Fruit fly (Drosophila melanogaster): Measurements from ENCODE around the gene v.
"Not testable (repeated sequence)": the region's sequence is repeated elsewhere in the genome, so short reads cannot be mapped to it uniquely, and the experiment has no call there.

The v gene

dm6 chrX:10921665-10922064, 2.1 kb upstream of the v start:
- no peak for TF ChIP-seq noc (tag; optimal IDR thresholded peaks at IDR 0.05)

dm6 chrX:10922178-10922577, 1.6 kb upstream of the v start:
- TF ChIP-seq noc (tag; optimal IDR thresholded peaks at IDR 0.05) = no peak

dm6 chrX:10926245-10926644, 2.5 kb downstream of the v start:
- TF ChIP-seq noc (tag; optimal IDR thresholded peaks at IDR 0.05) = peak; percentile 33

- TF ChIP-seq noc (tag; optimal IDR thresholded peaks at IDR 0.05) = peak; percentile 27
These were observed 3.3 kb downstream of the v start, which contains the start of gene CG2145 for dm6 chrX:10927110-10927509. CG2145 (plus strand) TSS chrX:10927399.

dm6 chrX:10929613-10930012, 5.8 kb downstream of the v start:
- TF ChIP-seq noc (tag; optimal IDR thresholded peaks at IDR 0.05) = no peak

dm6 chrX:10930553-10931092, 6.9 kb downstream of the v start, which contains the start of gene Myo10A:
Myo10A (plus strand) TSS chrX:10930840.
- no peak for TF ChIP-seq noc (tag; optimal IDR thresholded peaks at IDR 0.05)

- no peak for TF ChIP-seq noc (tag; optimal IDR thresholded peaks at IDR 0.05)
These were observed 7.5 kb downstream of the v start for dm6 chrX:10931250-10931649.

- no peak for TF ChIP-seq noc (tag; optimal IDR thresholded peaks at IDR 0.05)
These were observed 8.5 kb downstream of the v start for dm6 chrX:10932300-10932699.

- no peak for TF ChIP-seq noc (tag; optimal IDR thresholded peaks at IDR 0.05)
These were observed 10.0 kb downstream of the v start for dm6 chrX:10933776-10934175.

- TF ChIP-seq noc (tag; optimal IDR thresholded peaks at IDR 0.05) = no peak
These were observed 11.8 kb downstream of the v start for dm6 chrX:10935587-10935986.

- peak; percentile 77 for TF ChIP-seq noc (tag; optimal IDR thresholded peaks at IDR 0.05)
These were observed 12.8 kb downstream of the v start for dm6 chrX:10936599-10936998.

dm6 chrX:10950930-10951329, 27.2 kb downstream of the v start, which contains the start of gene Rab9Fa:
Rab9Fa (minus strand) TSS chrX:10951030.
- not testable (repeated sequence) for TF ChIP-seq noc (tag; optimal IDR thresholded peaks at IDR 0.05)

dm6 chrX:10952386-10952785, 28.6 kb downstream of the v start, which contains the start of gene Rab9Fb:
Rab9Fb (minus strand) TSS chrX:10952486.
- no peak for TF ChIP-seq noc (tag; optimal IDR thresholded peaks at IDR 0.05)

dm6 chrX:10953240-10953639, 29.5 kb downstream of the v start:
- no peak for TF ChIP-seq noc (tag; optimal IDR thresholded peaks at IDR 0.05)

- no peak for TF ChIP-seq noc (tag; optimal IDR thresholded peaks at IDR 0.05)
These were observed 36.1 kb downstream of the v start for dm6 chrX:10959912-10960311.

dm6 chrX:10966978-10967731, 43.4 kb downstream of the v start, which contains the start of gene C901:
C901 (minus strand) TSS chrX:10967134.
- TF ChIP-seq noc (tag; optimal IDR thresholded peaks at IDR 0.05) = no peak
